Fruit fly (Drosophila melanogaster) whole organism, prepupa: Measurements from ENCODE around the gene D2hgdh.

Source experiments
- CG11294 ChIP-seq: fragments of 200-800 bp; sonication (Bioruptor generic); IDR thresholded peaks from 2 replicates; pipeline ENCODE4 v1.3.6; 2022; ENCODE audit warnings: missing biosample characterization, missing genetic modification characterization
- CG11902 ChIP-seq: fragments of 200-800 bp; sonication (Bioruptor generic); optimal IDR thresholded peaks from 3 replicates; lab custom pipeline; 2016; ENCODE audit warnings: missing biosample characterization, missing genetic modification characterization
- CG16779 ChIP-seq: fragments of 200-800 bp; sonication (Bioruptor generic); optimal IDR thresholded peaks from 3 replicates; lab custom pipeline; 2017; ENCODE audit warnings: missing biosample characterization, mild to moderate bottlenecking, missing genetic modification characterization
- CG3032 ChIP-seq: fragments of 200-800 bp; optimal IDR thresholded peaks from 2 replicates; lab custom pipeline; 2019; ENCODE audit warnings: missing biosample characterization, mild to moderate bottlenecking, missing genetic modification characterization, moderate library complexity
- CG32006 ChIP-seq: fragments of 200-800 bp; sonication (Bioruptor generic); optimal IDR thresholded peaks from 3 replicates; lab custom pipeline; 2017; ENCODE audit warnings: missing biosample characterization, mild to moderate bottlenecking, missing genetic modification characterization
- CG34406 ChIP-seq: fragments of 200-800 bp; sonication (Bioruptor generic); optimal IDR thresholded peaks from 3 replicates; lab custom pipeline; 2016; ENCODE audit warnings: missing biosample characterization, missing genetic modification characterization
- CG3919 ChIP-seq: fragments of 200-800 bp; sonication (Bioruptor generic); optimal IDR thresholded peaks from 3 replicates; lab custom pipeline; 2016; ENCODE audit warnings: missing biosample characterization, missing genetic modification characterization
- CG4318 ChIP-seq: fragments of 200-800 bp; sonication (Bioruptor generic); optimal IDR thresholded peaks from 3 replicates; lab custom pipeline; 2017; ENCODE audit warnings: missing biosample characterization, mild to moderate bottlenecking, missing genetic modification characterization
- CG6276 ChIP-seq: fragments of 200-800 bp; sonication (Bioruptor generic); optimal IDR thresholded peaks from 2 replicates; lab custom pipeline; 2017; ENCODE audit warnings: missing biosample characterization, mild to moderate bottlenecking, missing genetic modification characterization
- CG6792 ChIP-seq: fragments of 200-800 bp; sonication (Bioruptor generic); optimal IDR thresholded peaks from 3 replicates; lab custom pipeline; 2016; ENCODE audit warnings: missing biosample characterization, missing genetic modification characterization
- CG6808 ChIP-seq: fragments of 200-800 bp; sonication (Bioruptor generic); optimal IDR thresholded peaks from 3 replicates; lab custom pipeline; 2017; ENCODE audit warnings: missing biosample characterization, missing genetic modification characterization, mild to moderate bottlenecking, moderate library complexity, missing genetic modification reagents
- CG7368 ChIP-seq: fragments of 200-800 bp; sonication (Bioruptor generic); optimal IDR thresholded peaks from 3 replicates; lab custom pipeline; 2016; ENCODE audit warnings: missing biosample characterization, missing genetic modification characterization
- CG8119 ChIP-seq: fragments of 200-800 bp; sonication (Bioruptor generic); IDR thresholded peaks from 3 replicates; pipeline ENCODE4 v1.3.6; 2022; ENCODE audit warnings: missing biosample characterization, missing genetic modification characterization
- CG8319 ChIP-seq: fragments of 200-800 bp; sonication (Bioruptor generic); optimal IDR thresholded peaks from 3 replicates; lab custom pipeline; 2016; ENCODE audit warnings: missing biosample characterization, missing genetic modification characterization
- CG8632 ChIP-seq: fragments of 200-800 bp; sonication (Bioruptor generic); optimal IDR thresholded peaks from 3 replicates; lab custom pipeline; 2016; ENCODE audit warnings: missing biosample characterization, missing genetic modification characterization
- CG9139 ChIP-seq: fragments of 200-800 bp; sonication (Bioruptor generic); optimal IDR thresholded peaks from 3 replicates; lab custom pipeline; 2017; ENCODE audit warnings: missing biosample characterization, mild to moderate bottlenecking, missing genetic modification characterization
- Eip75B ChIP-seq: fragments of 200-800 bp; sonication (Bioruptor generic); optimal IDR thresholded peaks from 3 replicates; lab custom pipeline; 2016; ENCODE audit warnings: missing biosample characterization, missing genetic modification characterization
- Eip93F ChIP-seq: fragments of 200-800 bp; sonication (Bioruptor generic); optimal IDR thresholded peaks from 2 replicates; lab custom pipeline; 2016; ENCODE audit warnings: missing biosample characterization, mild to moderate bottlenecking, missing genetic modification characterization
- Ets21C ChIP-seq: fragments of 200-800 bp; sonication (Bioruptor generic); optimal IDR thresholded peaks from 3 replicates; lab custom pipeline; 2016; ENCODE audit warnings: missing biosample characterization, missing genetic modification characterization
- Ets96B ChIP-seq: fragments of 200-800 bp; optimal IDR thresholded peaks from 2 replicates; lab custom pipeline; 2019; ENCODE audit warnings: missing biosample characterization, mild to moderate bottlenecking, missing genetic modification characterization, moderate library complexity
- Lpt ChIP-seq: fragments of 200-800 bp; sonication (Bioruptor generic); optimal IDR thresholded peaks from 3 replicates; lab custom pipeline; 2016; ENCODE audit warnings: missing biosample characterization, missing genetic modification characterization
- OdsH ChIP-seq: fragments of 200-800 bp; sonication (Bioruptor generic); optimal IDR thresholded peaks from 3 replicates; lab custom pipeline; 2016; ENCODE audit warnings: missing biosample characterization, missing genetic modification characterization
- Smox ChIP-seq: fragments of 200-800 bp; sonication (Bioruptor generic); optimal IDR thresholded peaks from 3 replicates; lab custom pipeline; 2016; ENCODE audit warnings: missing biosample characterization, missing genetic modification characterization
- Sox102F ChIP-seq: fragments of 200-800 bp; sonication (Bioruptor generic); optimal IDR thresholded peaks from 2 replicates; lab custom pipeline; 2016; ENCODE audit warnings: missing biosample characterization, mild to moderate bottlenecking, missing genetic modification characterization
- Sox14 ChIP-seq: fragments of 200-800 bp; sonication (Bioruptor generic); optimal IDR thresholded peaks from 3 replicates; lab custom pipeline; 2016; ENCODE audit warnings: missing biosample characterization, missing genetic modification characterization
- Sox15 ChIP-seq: fragments of 200-800 bp; sonication (Bioruptor generic); optimal IDR thresholded peaks from 3 replicates; lab custom pipeline; 2016; ENCODE audit warnings: missing biosample characterization, missing genetic modification characterization
- achi ChIP-seq: fragments of 200-800 bp; sonication (Bioruptor generic); optimal IDR thresholded peaks from 3 replicates; lab custom pipeline; 2016; ENCODE audit warnings: missing biosample characterization, missing genetic modification characterization
- acj6 ChIP-seq: fragments of 200-800 bp; sonication (Bioruptor generic); optimal IDR thresholded peaks from 3 replicates; lab custom pipeline; 2016; ENCODE audit warnings: missing biosample characterization, missing genetic modification characterization
- cyc ChIP-seq: fragments of 200-800 bp; sonication (Bioruptor generic); optimal IDR thresholded peaks from 3 replicates; lab custom pipeline; 2016; ENCODE audit warnings: missing biosample characterization, missing genetic modification characterization
- dsx ChIP-seq: fragments of 200-800 bp; optimal IDR thresholded peaks from 3 replicates; lab custom pipeline; 2019; ENCODE audit warnings: missing biosample characterization, mild to moderate bottlenecking, missing genetic modification characterization, moderate library complexity; ENCODE audit not compliant: poor library complexity, severe bottlenecking
- eg ChIP-seq: fragments of 200-800 bp; sonication (Bioruptor generic); IDR thresholded peaks from 3 replicates; pipeline ENCODE4 v1.3.6; 2022; ENCODE audit warnings: missing biosample characterization, missing genetic modification characterization
- esn ChIP-seq: fragments of 200-800 bp; sonication (Bioruptor generic); optimal IDR thresholded peaks from 2 replicates; lab custom pipeline; 2016; ENCODE audit warnings: missing biosample characterization, mild to moderate bottlenecking, missing genetic modification characterization, moderate library complexity
- fd59A ChIP-seq: fragments of 200-800 bp; sonication (Bioruptor generic); optimal IDR thresholded peaks from 2 replicates; lab custom pipeline; 2017; ENCODE audit warnings: missing biosample characterization, mild to moderate bottlenecking, missing genetic modification characterization, missing genetic modification reagents
- fd85E ChIP-seq: fragments of 200-800 bp; sonication (Bioruptor generic); optimal IDR thresholded peaks from 3 replicates; lab custom pipeline; 2016; ENCODE audit warnings: missing biosample characterization, missing genetic modification characterization
- fkh ChIP-seq: fragments of 200-800 bp; sonication (Bioruptor generic); optimal IDR thresholded peaks from 3 replicates; lab custom pipeline; 2017; ENCODE audit warnings: missing biosample characterization, mild to moderate bottlenecking, missing genetic modification characterization, moderate library complexity
- lz ChIP-seq: fragments of 200-800 bp; sonication (Bioruptor generic); optimal IDR thresholded peaks from 3 replicates; lab custom pipeline; 2016; ENCODE audit warnings: missing biosample characterization, missing genetic modification characterization
- net ChIP-seq: fragments of 200-800 bp; sonication (Bioruptor generic); optimal IDR thresholded peaks from 3 replicates; lab custom pipeline; 2016; ENCODE audit warnings: missing biosample characterization, missing genetic modification characterization
- pdm3 ChIP-seq: fragments of 200-800 bp; sonication (Bioruptor generic); optimal IDR thresholded peaks from 3 replicates; lab custom pipeline; 2016; ENCODE audit warnings: missing biosample characterization, missing genetic modification characterization
- salr ChIP-seq, 2 experiments: fragments of 200-800 bp; sonication (Bioruptor generic); optimal IDR thresholded peaks; 3 replicates each; lab custom pipeline; 2016 to 2018; ENCODE audit warnings: missing biosample characterization in 2 of 2, missing genetic modification characterization in 2 of 2, mild to moderate bottlenecking in 1 of 2
- spab ChIP-seq: fragments of 200-800 bp; sonication (Bioruptor generic); optimal IDR thresholded peaks from 2 replicates; lab custom pipeline; 2017; ENCODE audit warnings: missing biosample characterization, mild to moderate bottlenecking, missing genetic modification characterization, missing genetic modification reagents
- ss ChIP-seq, 2 experiments: fragments of 200-800 bp; sonication (Bioruptor generic); optimal IDR thresholded peaks; 2 replicates in 1 of 2; 3 replicates in 1 of 2; lab custom pipeline; 2017 to 2018; ENCODE audit warnings: mild to moderate bottlenecking in 2 of 2, missing biosample characterization in 2 of 2, missing genetic modification characterization in 2 of 2, moderate library complexity in 1 of 2
- svp ChIP-seq: fragments of 200-800 bp; sonication (Bioruptor generic); peaks from one replicate; lab custom pipeline; 2016; ENCODE audit warnings: missing biosample characterization, missing genetic modification characterization
- topi ChIP-seq: fragments of 200-800 bp; sonication (Bioruptor generic); optimal IDR thresholded peaks from 3 replicates; lab custom pipeline; 2016; ENCODE audit warnings: missing biosample characterization, missing genetic modification characterization
- vri ChIP-seq: fragments of 200-800 bp; sonication (Bioruptor generic); optimal IDR thresholded peaks from 3 replicates; lab custom pipeline; 2016; ENCODE audit warnings: missing biosample characterization, mild to moderate bottlenecking, missing genetic modification characterization

Gene D2hgdh

dm6 chrX:2134965-2135758, 6.1 kb upstream of the D2hgdh start (continued):
- TF ChIP-seq Smox (GFP tag; lab: Kevin White, UChicago) = peak; percentile 92
- peak; percentile 83 for TF ChIP-seq CG6276 (GFP tag; lab: Kevin White, UChicago)
- TF ChIP-seq achi (GFP tag; lab: Kevin White, UChicago) = peak; percentile 87
- TF ChIP-seq Eip75B (GFP tag; lab: Kevin White, UChicago) = peak; percentile 84
- TF ChIP-seq CG32006 (GFP tag; lab: Kevin White, UChicago) = peak; percentile 82
- TF ChIP-seq CG34406 (GFP tag; lab: Kevin White, UChicago) = peak; percentile 88
- TF ChIP-seq CG6792 (GFP tag; lab: Kevin White, UChicago) = peak; percentile 89
- TF ChIP-seq ss (GFP tag; optimal IDR thresholded peaks at IDR 0.05; lab: Kevin White, UChicago) = peak; percentile 34 to 79
- peak; percentile 81 for TF ChIP-seq CG3919 (GFP tag; lab: Kevin White, UChicago)
- TF ChIP-seq CG8119 (GFP tag; lab: Robert Waterston, UW) = peak; percentile 83
- TF ChIP-seq CG11294 (GFP tag; lab: Robert Waterston, UW) = peak; percentile 73
- peak; percentile 69; the same call in 2 of the 3 replicates for TF ChIP-seq eg (GFP tag; lab: Robert Waterston, UW)
- TF ChIP-seq CG3032 (tag; lab: Kevin White, UChicago) = peak; percentile 86
- peak; percentile 83 for TF ChIP-seq spab
- peak; percentile 72 for TF ChIP-seq CG7368
- TF ChIP-seq vri = peak; percentile 87
- TF ChIP-seq lz = peak; percentile 94
- TF ChIP-seq svp = peak; percentile 95
- peak; percentile 68 for TF ChIP-seq CG4318
- peak; percentile 87 for TF ChIP-seq Sox102F (GFP tag; lab: Kevin White, UChicago)
- peak; percentile 90 for TF ChIP-seq Ets21C (GFP tag; lab: Kevin White, UChicago)

DNA sequence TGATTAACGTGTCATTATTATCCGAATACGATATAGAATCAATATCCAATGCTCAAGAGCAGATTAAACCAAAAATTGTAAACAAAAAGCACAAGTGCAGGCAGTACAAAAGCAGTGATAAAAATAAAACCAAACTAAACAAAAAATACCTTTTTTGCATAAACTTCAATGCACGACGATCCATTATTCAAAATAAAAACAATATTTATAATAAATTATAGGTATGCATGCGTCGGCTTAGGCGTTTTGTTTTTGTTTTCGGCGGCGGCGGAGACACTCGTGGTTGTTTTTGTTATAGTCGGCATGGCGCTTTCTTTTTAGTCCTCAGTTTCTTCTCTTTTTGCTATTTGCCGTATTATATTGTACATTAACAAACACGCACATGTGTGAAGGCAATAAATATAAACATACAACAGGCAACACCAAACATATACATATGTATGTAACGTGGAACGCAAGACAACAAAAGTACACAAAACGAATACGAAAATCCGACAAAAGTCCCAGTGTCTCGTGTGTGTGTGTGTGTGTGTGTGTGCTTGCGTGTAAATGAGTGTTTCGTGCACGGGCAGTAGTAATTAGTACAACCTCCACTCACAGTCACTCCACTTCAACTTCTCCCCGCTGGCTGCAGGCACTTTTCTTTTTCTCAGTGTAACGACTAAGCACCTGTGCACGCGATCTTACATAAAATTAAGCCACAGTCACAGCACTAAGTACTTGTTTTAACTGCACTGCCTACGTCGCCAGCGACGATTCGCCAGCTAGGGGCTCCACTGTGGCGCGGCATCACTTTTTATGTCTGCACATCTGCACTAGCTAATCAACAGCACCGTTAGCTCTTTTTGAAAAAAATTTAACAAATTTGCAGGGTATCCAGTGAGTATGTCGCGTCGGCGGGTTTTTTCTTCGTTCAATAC, 5.2 kb upstream of the D2hgdh start:
- TF ChIP-seq net (GFP tag; lab: Kevin White, UChicago) (no peak), svp (no peak), Sox15 (peak; percentile 31), CG8119 (GFP tag; lab: Robert Waterston, UW) (0 out of 3 replicates have a peak, but pooled peaks have one; percentile 12), lz (peak; percentile 26), CG8632 (GFP tag; lab: Kevin White, UChicago) (no peak), spab (no peak), esn (no peak), CG6792 (GFP tag; lab: Kevin White, UChicago) (no peak), CG3919 (GFP tag; lab: Kevin White, UChicago) (no peak), CG11294 (GFP tag; lab: Robert Waterston, UW) (peak; percentile 58), Sox14 (GFP tag; lab: Kevin White, UChicago) (no peak), fd85E (GFP tag; lab: Kevin White, UChicago) (no peak), ss (GFP tag; optimal IDR thresholded peaks at IDR 0.05; lab: Kevin White, UChicago) (peak in 1 of 2 experiments; percentile 94), fd59A (GFP tag; lab: Kevin White, UChicago) (no peak), vri (no peak), cyc (GFP tag; lab: Kevin White, UChicago) (peak; percentile 25), Lpt (GFP tag; lab: Kevin White, UChicago) (no peak), acj6 (peak; percentile 9), Eip93F (GFP tag; lab: Kevin White, UChicago) (no peak), fkh (GFP tag; lab: Kevin White, UChicago) (peak; percentile 44), OdsH (GFP tag; lab: Kevin White, UChicago) (peak; percentile 26), CG9139 (GFP tag; lab: Kevin White, UChicago) (no peak), salr (GFP tag; optimal IDR thresholded peaks at IDR 0.05; lab: Kevin White, UChicago) (no peak), CG6808 (GFP tag; lab: Kevin White, UChicago) (no peak), CG8319 (no peak), topi (GFP tag; lab: Kevin White, UChicago) (no peak), Sox102F (GFP tag; lab: Kevin White, UChicago) (no peak), achi (GFP tag; lab: Kevin White, UChicago) (no peak), CG7368 (peak; percentile 17), CG11902 (GFP tag; lab: Kevin White, UChicago) (peak; percentile 37), dsx (GFP tag; lab: Kevin White, UChicago) (no peak), Eip75B (GFP tag; lab: Kevin White, UChicago) (peak; percentile 29), Ets96B (no peak), pdm3 (GFP tag; lab: Kevin White, UChicago) (peak; percentile 14), CG16779 (tag; lab: Kevin White, UChicago) (no peak)
